Worm (Caenorhabditis elegans) whole organism, L1 larva: ENCODE measurements around the gene Y55D5A.1.

Experiments
- alr-1 ChIP-seq: fragments of 200-800 bp; sonication (Bioruptor generic); optimal IDR thresholded peaks from 2 replicates; lab custom pipeline; 2018; ENCODE audit warnings: borderline replicate concordance, mild to moderate bottlenecking, missing genetic modification characterization, missing compliant biosample characterization
- ama-1 ChIP-seq: fragments of 150-350 bp; optimal IDR thresholded peaks from 2 replicates; lab custom pipeline; 2014
- ceh-8 ChIP-seq: fragments of 200-800 bp; sonication (Bioruptor generic); optimal IDR thresholded peaks from 2 replicates; lab custom pipeline; 2018; ENCODE audit warnings: mild to moderate bottlenecking, missing genetic modification characterization, moderate library complexity, missing compliant biosample characterization
- ceh-88 ChIP-seq: fragments of 200-800 bp; sonication (Bioruptor generic); IDR thresholded peaks from 2 replicates; pipeline ENCODE4 v1.3.6; 2022; ENCODE audit warnings: missing genetic modification characterization, missing compliant biosample characterization
- egl-27 ChIP-seq, 2 experiments: fragments of 150-350 bp in 1 of 2; sonication (generic microtip); optimal IDR thresholded peaks; 3 replicates each; lab custom pipeline; 2017 to 2018; ENCODE audit warnings: missing biosample characterization in 2 of 2, missing genetic modification characterization in 2 of 2, missing genetic modification reagents in 2 of 2
- fkh-10 ChIP-seq: sonication (generic microtip); optimal IDR thresholded peaks from 2 replicates; lab custom pipeline; 2017; ENCODE audit warnings: missing biosample characterization, missing genetic modification reagents, missing genetic modification characterization
- irx-1 ChIP-seq: sonication (generic microtip); optimal IDR thresholded peaks from 2 replicates; lab custom pipeline; 2016; ENCODE audit warnings: missing genetic modification characterization, missing compliant biosample characterization
- lin-39 ChIP-seq: fragments of 150-350 bp; optimal IDR thresholded peaks from 2 replicates; lab custom pipeline; 2014; ENCODE audit warnings: missing biosample characterization, missing genetic modification reagents, missing genetic modification characterization
- mdl-1 ChIP-seq, 2 experiments: fragments of 150-350 bp; optimal IDR thresholded peaks; 2 replicates each; lab custom pipeline; 2014 to 2017; ENCODE audit warnings: missing biosample characterization in 2 of 2, missing genetic modification characterization in 2 of 2, inconsistent platforms in 1 of 2
- pqm-1 ChIP-seq: sonication (generic microtip); optimal IDR thresholded peaks from 3 replicates; lab custom pipeline; 2017; ENCODE audit warnings: missing biosample characterization, missing genetic modification characterization
- skn-1 ChIP-seq: fragments of 150-350 bp; optimal IDR thresholded peaks from 2 replicates; lab custom pipeline; 2014; ENCODE audit warnings: missing biosample characterization, missing genetic modification characterization
- unc-98 ChIP-seq: fragments of 200-800 bp; sonication (Bioruptor generic); IDR thresholded peaks from 2 replicates; pipeline ENCODE4 v1.3.6; 2022; ENCODE audit warnings: missing genetic modification characterization, missing compliant biosample characterization

ce11 chrIII:2952437-2952836 lies 29.8 kb upstream of the Y55D5A.1 start:
- TF ChIP-seq pqm-1 (tag; lab: Kevin White, UChicago) (no peak), skn-1 (tag; lab: Kevin White, UChicago) (no peak), irx-1 (no peak), ceh-8 (no peak), egl-27 (tag; optimal IDR thresholded peaks at IDR 0.05; lab: Kevin White, UChicago) (no peak), mdl-1 (tag; optimal IDR thresholded peaks at IDR 0.05; lab: Kevin White, UChicago) (no peak), lin-39 (tag; lab: Kevin White, UChicago) (no peak), fkh-10 (GFP tag; lab: Kevin White, UChicago) (no peak), alr-1 (tag; lab: Kevin White, UChicago) (no peak), ceh-88 (GFP tag; lab: Robert Waterston, UW) (no peak), unc-98 (no peak), ama-1 (no peak)
